Worm (Caenorhabditis elegans) whole organism, L1 larva: ENCODE results near the gene nhr-256.

Experiments used
- aly-2 ChIP-seq: fragments of 150-350 bp; optimal IDR thresholded peaks from 2 replicates; lab custom pipeline; 2014; ENCODE audit warnings: missing biosample characterization, missing genetic modification characterization
- blmp-1 ChIP-seq: fragments of 150-350 bp; optimal IDR thresholded peaks from 2 replicates; lab custom pipeline; 2014; ENCODE audit warnings: missing biosample characterization, missing genetic modification characterization
- dpl-1 ChIP-seq, 3 experiments: fragments of 150-350 bp in 2 of 3; sonication (generic microtip) in 1 of 3; optimal IDR thresholded peaks; 2 replicates each; lab custom pipeline; 2014 to 2017; ENCODE audit warnings: missing biosample characterization in 3 of 3, missing genetic modification characterization in 3 of 3, missing genetic modification reagents in 3 of 3
- egl-27 ChIP-seq, 2 experiments: fragments of 150-350 bp in 1 of 2; sonication (generic microtip); optimal IDR thresholded peaks; 3 replicates each; lab custom pipeline; 2017 to 2018; ENCODE audit warnings: missing biosample characterization in 2 of 2, missing genetic modification characterization in 2 of 2, missing genetic modification reagents in 2 of 2
- lin-15B ChIP-seq: fragments of 150-350 bp; sonication (generic microtip); optimal IDR thresholded peaks from 3 replicates; lab custom pipeline; 2014; ENCODE audit warnings: missing biosample characterization, missing genetic modification characterization
- nhr-12 ChIP-seq: sonication (generic microtip); optimal IDR thresholded peaks from 2 replicates; lab custom pipeline; 2017; ENCODE audit warnings: missing biosample characterization, missing genetic modification characterization
- nhr-237 ChIP-seq: fragments of 150-350 bp; optimal IDR thresholded peaks from 2 replicates; lab custom pipeline; 2014; ENCODE audit warnings: missing biosample characterization, missing genetic modification characterization
- snu-23 ChIP-seq: sonication (generic microtip); optimal IDR thresholded peaks from 2 replicates; lab custom pipeline; 2016; ENCODE audit warnings: missing genetic modification characterization, missing compliant biosample characterization
- tbx-2 ChIP-seq: sonication (generic microtip); optimal IDR thresholded peaks from 2 replicates; lab custom pipeline; 2016; ENCODE audit warnings: missing genetic modification characterization, missing compliant biosample characterization
- unc-86 ChIP-seq: sonication (generic microtip); optimal IDR thresholded peaks from 2 replicates; lab custom pipeline; 2016; ENCODE audit warnings: missing genetic modification characterization, missing compliant biosample characterization

DNA sequence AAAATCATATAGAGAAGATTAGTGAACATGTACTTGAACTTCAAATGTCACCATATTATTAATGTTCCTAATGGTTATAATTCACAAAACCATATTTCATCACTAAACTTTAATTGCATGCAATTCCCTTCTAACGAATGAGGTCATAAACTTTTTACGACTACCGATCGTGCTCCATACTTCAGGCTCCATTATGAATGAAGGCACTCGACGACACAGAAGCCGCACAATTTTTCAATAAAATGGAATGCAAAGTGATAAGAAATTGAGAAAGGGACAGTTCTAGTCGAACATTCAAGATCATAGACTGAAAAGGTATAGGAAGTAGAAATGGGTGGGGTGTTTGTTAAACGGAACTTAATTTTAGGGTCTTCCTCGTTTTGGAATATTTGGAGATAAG lies 12.5 kb downstream of the nhr-256 start:
- TF ChIP-seq snu-23 (GFP tag; lab: Kevin White, UChicago) (no peak), nhr-12 (tag; lab: Kevin White, UChicago) (no peak), aly-2 (tag; lab: Kevin White, UChicago) (no peak), dpl-1 (GFP tag; optimal IDR thresholded peaks at IDR 0.05; lab: Kevin White, UChicago) (no peak), blmp-1 (no peak), egl-27 (tag; optimal IDR thresholded peaks at IDR 0.05; lab: Kevin White, UChicago) (no peak), unc-86 (tag; lab: Kevin White, UChicago) (no peak), nhr-237 (tag; lab: Kevin White, UChicago) (no peak), lin-15B (no peak), tbx-2 (tag; lab: Kevin White, UChicago) (no peak)
